Worm (Caenorhabditis elegans): Measurements from ENCODE around the gene C06B3.16.
A peak's percentile ranks its signal among the peaks of the same experiment; 100 is the strongest.

- TF ChIP-seq fkh-10 (GFP tag; optimal IDR thresholded peaks at IDR 0.05) (no peak), daf-16 (GFP tag; optimal IDR thresholded peaks at IDR 0.05) (no peak), daf-16 (tag; optimal IDR thresholded peaks at IDR 0.05) (peak; percentile 27), lin-38 (GFP tag; IDR thresholded peaks at IDR 0.05) (peak; percentile 82), hmg-1.1 (GFP tag; IDR thresholded peaks at IDR 0.05) (peak; percentile 63), mxl-3 (GFP tag; optimal IDR thresholded peaks at IDR 0.05) (no peak), ceh-28 (tag; optimal IDR thresholded peaks at IDR 0.05) (no peak), R02D3.7 (tag; optimal IDR thresholded peaks at IDR 0.05) (no peak), unc-39 (tag; optimal IDR thresholded peaks at IDR 0.05) (no peak), nhr-237 (tag; optimal IDR thresholded peaks at IDR 0.05) (no peak), dmd-9 (GFP tag; IDR thresholded peaks at IDR 0.05) (no peak), ceh-82 (tag; optimal IDR thresholded peaks at IDR 0.05) (no peak), nhr-11 (tag; optimal IDR thresholded peaks at IDR 0.05) (peak; percentile 1), zip-11 (GFP tag; IDR thresholded peaks at IDR 0.05) (no peak), ces-1 (GFP tag; optimal IDR thresholded peaks at IDR 0.05) (peak; percentile 5)
Observed at ce11 chrV:13961927-13962419, 30.6 kb downstream of the C06B3.16 start, which contains the start of the genes algn-13 and R10D12.13.

Data from whole organism, L4 larva.